Worm (Caenorhabditis elegans): ENCODE data around the gene M18.6.

DNA sequence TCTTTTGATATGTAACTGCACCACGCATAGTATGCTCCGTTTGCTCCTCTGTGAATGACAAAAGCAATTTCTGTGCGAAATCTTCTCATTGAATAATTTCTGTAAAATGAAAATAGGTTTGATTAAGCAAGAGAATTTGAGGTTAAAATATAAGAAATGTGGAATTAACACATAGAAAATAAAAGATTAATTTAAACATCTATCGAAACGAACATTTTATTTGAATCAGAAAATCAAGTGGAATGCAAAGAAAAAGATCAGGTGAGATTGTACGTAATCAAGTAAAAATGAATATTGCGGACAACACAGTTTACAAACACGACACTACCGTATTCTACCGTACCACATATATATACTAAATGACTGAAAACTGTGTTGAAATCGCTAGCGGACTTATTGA is 19.8 kb downstream of the M18.6 start, which contains the start of gene B0001.8:
- TF ChIP-seq him-1 (tag; optimal IDR thresholded peaks at IDR 0.05) (no peak), dao-5 (tag; optimal IDR thresholded peaks at IDR 0.05) (no peak), W03F9.2 (tag; optimal IDR thresholded peaks at IDR 0.05) (no peak)

All from whole organism, L4/young adult.